Worm (Caenorhabditis elegans) whole organism, dauer: Measurements from ENCODE around the gene F38A5.22.

Experiments used
- unc-62 ChIP-seq: sonication (generic microtip); optimal IDR thresholded peaks from 2 replicates; lab custom pipeline; 2017; ENCODE audit warnings: missing biosample characterization, missing genetic modification reagents, missing genetic modification characterization

The F38A5.22 gene

DNA sequence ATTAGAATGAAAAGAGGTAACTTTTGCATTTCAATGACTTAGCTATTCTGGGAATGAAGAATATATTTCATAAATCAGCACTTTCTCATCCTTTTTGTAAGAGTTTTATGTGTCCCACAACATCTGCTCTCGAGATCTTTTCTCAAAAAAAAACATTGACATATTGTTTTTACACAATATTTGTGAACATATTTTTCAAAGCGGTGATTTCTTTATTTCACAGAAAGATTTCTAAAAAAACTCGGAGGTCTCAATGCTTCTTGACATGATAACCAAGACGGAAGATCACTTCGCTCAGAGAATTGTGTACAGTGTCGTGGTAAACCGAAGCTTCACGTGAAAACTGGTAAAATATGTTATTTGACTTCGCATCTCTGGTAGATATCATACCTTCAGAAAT is at the start of gene F38A5.22:
F38A5.22 (minus strand) TSS at position 29 of the 400 bp plus-strand sequence.
- TF ChIP-seq unc-62 (GFP tag; lab: Kevin White, UChicago): no peak

DNA sequence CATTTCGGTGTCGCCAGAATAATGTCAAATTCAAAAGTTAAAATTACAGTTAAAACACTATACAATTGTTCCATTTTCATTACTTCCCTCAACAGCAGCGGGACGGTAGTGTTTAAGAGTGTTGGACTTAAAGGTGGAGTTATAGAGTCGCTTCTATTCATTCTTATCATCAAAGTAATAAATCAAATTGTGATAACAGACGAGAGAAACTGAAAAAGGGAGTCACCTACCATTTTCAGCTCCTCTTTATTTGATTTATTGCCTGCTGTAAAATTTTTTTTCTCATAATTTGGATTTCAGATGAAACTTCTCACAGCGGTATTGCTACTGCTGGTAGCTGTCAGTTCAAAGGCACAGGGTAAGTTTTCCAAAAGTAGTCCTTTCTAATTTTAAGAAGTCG is 44.1 kb upstream of the F38A5.22 start, which contains the start of gene C01B10.6:
C01B10.6 (plus strand) TSS at position 301 of the 400 bp plus-strand sequence.
- no peak for TF ChIP-seq unc-62 (GFP tag; lab: Kevin White, UChicago)

DNA sequence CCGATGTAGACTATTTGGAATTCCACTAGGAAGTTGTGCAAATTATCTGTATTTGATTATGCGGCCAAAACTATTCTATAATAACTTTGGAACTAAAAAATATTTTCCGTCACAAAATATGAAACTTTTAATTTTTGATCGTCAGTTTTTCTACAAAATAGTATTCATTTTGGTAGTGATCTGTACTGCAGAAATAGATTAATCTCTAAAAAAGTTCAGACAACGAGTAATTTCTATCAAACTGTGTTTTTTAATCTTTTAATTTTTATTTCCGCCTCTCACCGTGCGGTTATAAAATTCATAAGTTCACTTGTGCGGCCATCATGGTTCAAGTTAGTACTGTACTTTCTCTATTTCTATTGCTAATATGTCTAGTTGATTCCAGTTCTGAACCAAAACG is 42.5 kb upstream of the F38A5.22 start, which contains the start of gene C01B10.7:
C01B10.7 (plus strand) TSS at position 301 of the 400 bp plus-strand sequence.
- no peak for TF ChIP-seq unc-62 (GFP tag; lab: Kevin White, UChicago)

DNA sequence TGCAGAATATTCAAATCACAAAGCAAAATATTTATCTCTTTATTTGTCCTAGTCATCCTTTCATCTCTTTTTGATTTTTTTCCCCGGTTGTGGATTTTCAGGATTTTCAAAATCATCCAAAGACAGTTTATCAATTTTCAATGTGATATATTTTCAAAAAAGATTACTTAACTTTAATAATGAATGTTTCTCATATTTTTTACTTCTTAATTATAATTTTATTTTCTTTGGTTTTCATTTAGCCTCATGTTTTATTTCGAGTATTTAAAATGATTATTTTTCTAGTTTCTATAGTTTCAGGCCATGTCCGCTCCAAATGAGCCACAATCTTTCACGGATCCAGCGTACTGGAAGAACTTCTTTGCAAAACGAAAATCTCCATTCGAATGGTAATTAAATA is 39.0 kb upstream of the F38A5.22 start, which contains the start of gene metl-13:
metl-13 (plus strand) TSS at position 301 of the 400 bp plus-strand sequence.
- no peak for TF ChIP-seq unc-62 (GFP tag; lab: Kevin White, UChicago)

DNA sequence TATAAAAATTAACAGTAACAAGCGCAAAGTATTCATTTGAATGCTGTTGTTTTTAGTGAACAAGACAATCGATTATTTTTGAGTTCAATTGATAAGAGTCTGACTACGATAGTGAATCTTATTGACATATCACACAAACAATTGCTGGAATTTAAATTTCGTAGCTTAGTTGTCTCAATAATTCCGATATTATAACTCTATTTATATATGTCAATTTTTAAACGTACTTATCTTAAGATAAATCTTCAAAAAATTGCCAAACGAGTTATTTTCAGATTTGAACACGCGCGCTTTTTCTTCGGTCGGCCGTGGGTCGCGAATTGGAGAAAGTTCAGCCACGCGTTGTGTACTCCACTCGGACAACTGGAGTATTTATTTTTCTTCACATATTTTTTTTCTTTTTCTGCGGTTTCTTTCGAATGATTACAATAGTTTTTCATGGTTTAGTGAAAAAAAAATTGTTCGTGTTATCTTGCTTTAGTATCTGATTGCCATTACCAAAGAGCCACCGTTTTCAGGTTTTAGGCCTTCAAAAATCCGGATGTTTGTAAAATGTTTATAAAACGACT is 36.0 kb upstream of the F38A5.22 start, which contains the start of the genes cest-5.1 and C01B10.9:
cest-5.1 (minus strand) TSS at position 51 of the 569 bp plus-strand sequence.
C01B10.9 (plus strand) TSS at position 519 of the 569 bp plus-strand sequence.
- no peak for TF ChIP-seq unc-62 (GFP tag; lab: Kevin White, UChicago)

DNA sequence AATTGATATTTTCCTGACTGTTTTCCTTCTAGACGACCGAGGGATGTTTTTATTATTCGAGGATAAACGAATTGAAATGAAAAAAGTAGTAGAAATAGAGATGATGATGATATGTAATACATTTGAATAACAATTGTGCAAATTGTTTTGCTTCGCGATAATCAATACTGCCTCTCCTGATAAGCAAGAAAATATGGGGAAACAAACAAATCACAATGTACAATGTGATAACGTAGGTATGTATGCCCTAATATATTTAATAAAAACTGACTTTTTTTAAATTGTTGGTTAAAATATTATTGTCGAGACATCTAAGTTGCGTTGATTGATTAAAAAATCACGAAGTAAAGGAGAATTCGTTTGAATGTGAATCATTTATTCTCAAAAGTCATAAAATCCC is 32.1 kb upstream of the F38A5.22 start, which contains the start of gene cest-5.2:
cest-5.2 (minus strand) TSS at position 128 of the 400 bp plus-strand sequence.
- TF ChIP-seq unc-62 (GFP tag; lab: Kevin White, UChicago): no peak

DNA sequence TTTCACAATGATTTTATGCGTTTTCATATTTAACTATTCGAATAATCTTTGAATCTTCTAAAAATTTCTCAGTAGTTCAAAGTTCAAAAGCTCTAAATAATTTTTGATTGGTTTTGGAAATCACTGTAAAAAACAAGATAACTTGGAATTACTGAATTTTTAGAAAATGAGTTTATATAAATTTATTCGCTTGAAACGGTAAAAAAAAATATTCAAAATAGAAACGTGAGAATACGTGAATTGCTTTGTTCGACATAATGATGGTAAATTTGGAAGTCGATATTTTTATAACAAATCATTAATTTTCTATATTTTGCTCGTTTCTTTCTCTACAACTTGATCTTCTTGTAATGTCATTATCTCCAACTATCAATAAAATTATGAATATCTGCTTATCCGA is 27.6 kb upstream of the F38A5.22 start, which contains the start of gene C01B10.44:
C01B10.44 (plus strand) TSS at position 301 of the 400 bp plus-strand sequence.
- no peak for TF ChIP-seq unc-62 (GFP tag; lab: Kevin White, UChicago)

DNA sequence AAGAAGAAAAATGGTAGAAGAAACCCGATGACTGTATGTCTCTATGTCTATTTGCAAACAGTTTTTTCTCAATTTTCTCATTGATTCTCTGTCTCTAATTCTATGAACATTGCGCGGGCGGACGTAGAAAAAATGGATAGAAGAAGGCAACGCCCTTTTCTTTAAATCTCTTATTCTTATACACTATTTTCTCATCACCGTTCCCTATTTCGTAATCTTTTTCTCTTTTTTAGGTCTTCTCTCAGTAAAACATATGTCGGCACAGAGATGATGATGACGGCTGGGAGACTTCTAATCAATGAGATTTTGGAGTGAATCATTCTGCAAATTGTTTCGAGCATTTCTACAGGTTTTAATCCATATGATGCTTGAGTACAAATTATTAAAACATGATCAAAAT is 26.4 kb upstream of the F38A5.22 start:
- TF ChIP-seq unc-62 (GFP tag; lab: Kevin White, UChicago): no peak

DNA sequence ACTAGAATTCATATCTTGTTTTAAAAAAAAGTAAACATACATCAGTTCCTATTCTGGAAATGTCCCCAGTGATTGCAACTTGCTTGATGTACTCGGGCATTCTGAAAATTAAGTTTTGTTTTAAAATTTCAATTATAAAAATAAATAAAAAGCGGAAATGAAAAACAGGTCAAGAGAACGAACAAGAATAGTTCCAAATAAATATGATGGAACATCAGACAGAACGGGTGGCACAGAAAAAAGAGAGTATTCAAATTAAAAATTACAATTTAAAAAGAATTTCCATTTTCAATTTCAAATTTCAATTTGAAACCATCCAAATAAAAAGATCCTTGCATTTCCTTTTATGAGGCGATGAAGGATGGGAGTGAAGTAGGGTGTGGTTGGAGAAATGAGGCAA is 25.5 kb upstream of the F38A5.22 start, which contains the start of gene C01B10.3:
C01B10.3 (minus strand) TSS at position 101 of the 400 bp plus-strand sequence.
- no peak for TF ChIP-seq unc-62 (GFP tag; lab: Kevin White, UChicago)

DNA sequence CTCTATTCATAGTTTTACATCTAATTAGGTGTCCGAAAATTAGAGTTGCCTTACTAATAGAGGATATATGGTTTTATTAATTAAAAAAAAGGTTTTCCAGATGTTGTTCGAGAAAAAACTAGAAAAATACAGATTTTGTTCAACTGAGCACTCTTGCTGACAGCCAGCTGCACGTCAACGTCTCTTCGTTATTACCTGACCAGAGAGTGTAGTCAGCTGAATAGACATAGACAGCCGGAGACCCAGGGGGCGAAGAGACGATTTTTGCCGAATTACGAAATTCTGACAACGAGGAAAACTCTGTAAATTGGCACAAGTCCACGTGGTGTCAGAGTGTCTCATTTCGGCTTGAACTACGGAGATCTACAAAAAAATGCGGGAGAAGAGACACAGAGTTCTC is 22.9 kb upstream of the F38A5.22 start:
- no peak for TF ChIP-seq unc-62 (GFP tag; lab: Kevin White, UChicago)

DNA sequence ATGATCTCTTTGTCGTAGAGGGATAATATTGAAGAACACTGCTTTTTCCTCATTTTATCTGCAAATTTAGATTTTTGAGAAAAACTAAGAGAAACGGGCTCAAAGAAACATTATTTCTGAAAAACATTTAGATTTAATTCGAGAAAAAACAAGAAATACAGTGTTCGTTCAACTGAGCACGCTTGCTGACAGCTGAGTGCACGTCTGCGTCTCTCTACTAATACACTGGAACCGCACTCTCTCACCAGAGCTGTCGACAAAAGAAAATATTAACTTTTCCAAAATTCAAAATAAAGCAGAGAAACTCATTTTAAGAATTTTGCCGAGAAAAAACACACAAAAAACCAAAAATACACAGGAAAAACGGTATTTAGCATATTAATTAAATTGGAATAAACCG is 17.6 kb upstream of the F38A5.22 start, which contains the start of gene drh-1:
drh-1 (minus strand) TSS at position 58 of the 400 bp plus-strand sequence.
- no peak for TF ChIP-seq unc-62 (GFP tag; lab: Kevin White, UChicago)

DNA sequence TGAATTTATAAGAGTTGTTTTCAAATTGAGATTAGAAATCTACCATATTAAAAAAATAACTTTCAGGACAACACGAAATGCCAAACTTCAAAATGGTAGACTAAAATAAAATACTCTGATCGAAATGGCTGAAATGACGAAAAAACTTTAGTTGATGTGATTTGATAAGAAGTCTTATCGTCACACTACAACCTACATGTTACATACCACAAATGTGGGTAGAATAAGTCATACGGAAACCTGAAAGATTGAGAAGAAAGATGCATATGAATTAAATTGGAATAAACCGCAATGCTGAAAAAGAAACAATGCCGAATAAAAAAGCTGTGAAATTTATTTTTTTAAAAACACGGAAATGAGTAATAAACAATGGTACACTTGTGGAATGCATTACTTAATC is 11.3 kb upstream of the F38A5.22 start:
- TF ChIP-seq unc-62 (GFP tag; lab: Kevin White, UChicago): no peak

DNA sequence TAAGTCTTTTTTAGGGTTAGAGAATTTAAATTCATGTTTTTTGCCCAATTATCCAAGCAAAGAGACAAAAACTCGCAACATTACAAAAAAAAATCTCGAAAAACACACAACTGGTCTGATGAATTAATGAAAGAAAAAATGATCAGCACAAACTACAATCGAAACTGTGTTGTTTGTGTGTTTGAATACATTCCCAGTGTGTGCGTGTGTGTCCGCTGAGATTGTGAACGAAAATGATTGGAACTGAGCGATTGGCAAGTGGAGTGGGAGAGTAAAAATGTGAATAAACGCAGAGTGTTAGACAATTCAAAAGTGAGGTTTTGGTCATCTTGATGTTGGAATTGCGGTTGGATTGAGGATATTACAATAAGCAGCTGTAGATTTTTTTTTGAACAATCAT is 10.8 kb upstream of the F38A5.22 start:
- TF ChIP-seq unc-62 (GFP tag; lab: Kevin White, UChicago): no peak

DNA sequence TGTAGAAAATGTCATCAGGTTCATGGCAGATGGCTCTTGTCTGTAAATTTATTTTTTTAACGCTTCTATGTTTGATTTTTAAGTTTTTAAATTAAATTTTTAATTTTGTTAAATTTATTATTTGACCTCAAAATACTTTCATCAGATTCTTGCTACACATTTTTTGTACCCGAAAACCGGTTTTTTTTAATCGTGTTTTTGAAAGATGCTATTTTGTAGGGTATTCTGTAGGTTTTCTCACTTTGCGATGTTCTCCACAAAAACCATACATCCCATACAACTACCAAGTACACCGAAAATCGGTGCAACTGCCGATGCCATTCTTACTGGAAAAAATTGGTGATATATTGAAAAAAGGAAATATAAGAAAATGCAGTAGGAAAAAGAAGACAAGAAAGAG is 10.1 kb upstream of the F38A5.22 start, which contains the start of gene nstp-2:
nstp-2 (minus strand) TSS at position 326 of the 400 bp plus-strand sequence.
- TF ChIP-seq unc-62 (GFP tag; lab: Kevin White, UChicago): no peak

DNA sequence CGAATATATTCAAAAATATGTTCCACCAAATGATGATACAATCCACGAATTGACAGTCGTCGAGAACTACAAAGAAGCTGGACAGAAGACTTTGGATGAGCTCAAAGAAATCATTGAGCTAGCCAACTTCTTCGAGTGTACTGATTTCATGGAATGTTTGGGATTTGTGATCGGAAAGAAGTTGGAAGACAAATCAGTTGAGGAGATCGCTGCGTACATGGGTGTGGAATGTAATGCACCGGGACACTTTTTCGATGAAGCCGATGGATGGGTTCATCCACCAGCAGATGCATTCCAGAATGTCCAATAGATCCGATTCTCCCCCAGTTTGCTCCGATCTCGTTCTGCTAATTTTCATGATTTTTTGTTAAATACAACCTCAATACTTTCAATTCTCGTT is 7.8 kb upstream of the F38A5.22 start:
- no peak for TF ChIP-seq unc-62 (GFP tag; lab: Kevin White, UChicago)

DNA sequence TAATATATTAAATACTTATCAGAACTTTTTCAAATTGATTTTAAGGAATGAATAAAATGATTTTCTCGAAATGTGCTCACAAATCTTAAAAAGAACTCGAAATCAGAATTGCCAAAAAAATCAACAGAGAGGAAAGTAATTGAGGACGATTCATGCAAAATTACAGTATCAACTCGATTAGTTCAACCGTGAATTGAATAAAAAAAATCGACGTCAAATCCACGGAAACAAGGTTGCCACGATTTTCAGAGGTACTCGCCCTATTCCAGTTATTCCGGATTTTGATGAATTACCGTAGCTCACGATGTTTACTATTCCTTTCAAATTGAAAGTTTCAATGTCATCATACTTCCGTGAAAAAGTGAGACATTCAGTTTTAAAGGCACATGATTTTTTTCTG is 6.6 kb upstream of the F38A5.22 start, which contains the start of gene F15B10.3:
F15B10.3 (plus strand) TSS at position 301 of the 400 bp plus-strand sequence.
- no peak for TF ChIP-seq unc-62 (GFP tag; lab: Kevin White, UChicago)
